Fruit fly (Drosophila melanogaster): ENCODE results near the gene CG17186.

CG17186 gene

DNA sequence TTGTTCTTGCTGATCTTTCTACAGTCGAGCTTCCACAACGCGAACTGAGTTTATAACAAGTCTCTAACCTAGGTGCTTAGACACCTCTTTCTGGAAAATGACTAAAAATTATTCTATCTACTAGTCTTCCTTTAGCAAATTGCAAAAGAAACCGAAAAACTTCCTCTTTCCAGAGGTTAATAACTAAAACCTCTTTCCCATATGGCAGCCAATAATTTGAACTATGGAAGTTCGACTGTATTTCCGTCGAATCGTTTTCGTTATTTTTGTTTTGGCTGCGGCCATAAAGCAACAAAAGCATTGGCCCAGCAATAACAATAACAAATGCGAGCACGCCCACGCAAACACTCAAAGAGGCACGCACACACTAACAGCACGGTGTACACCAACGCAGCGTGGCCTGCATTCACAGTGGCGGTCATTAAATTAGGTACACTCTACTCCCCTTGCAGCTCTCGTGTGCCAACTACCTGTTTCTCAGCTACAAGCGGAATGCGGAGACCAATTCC lies 3.2 kb upstream of the CG17186 start (continued):
- TF ChIP-seq CG4854 (GFP tag; optimal IDR thresholded peaks at IDR 0.05) (peak; percentile 22), her (GFP tag; optimal IDR thresholded peaks at IDR 0.05) (peak; percentile 8), CG16815 (GFP tag; optimal IDR thresholded peaks at IDR 0.05) (peak; percentile 10), pnt (GFP tag; optimal IDR thresholded peaks at IDR 0.05) (peak; percentile 1), dm (GFP tag; optimal IDR thresholded peaks at IDR 0.05) (peak; percentile 12), Dp (GFP tag; optimal IDR thresholded peaks at IDR 0.05) (no peak), bab2 (GFP tag; optimal IDR thresholded peaks at IDR 0.05) (peak; percentile 29), CG33213 (GFP tag; optimal IDR thresholded peaks at IDR 0.05) (no peak), wor (GFP tag; IDR thresholded peaks at IDR 0.05) (no peak), gcm (GFP tag; optimal IDR thresholded peaks at IDR 0.05) (peak; percentile 34), Nf-YC (tag; optimal IDR thresholded peaks at IDR 0.05) (peak; percentile 68), jing (GFP tag; optimal IDR thresholded peaks at IDR 0.05) (no peak), Lhr (GFP tag; optimal IDR thresholded peaks at IDR 0.05) (no peak), al (GFP tag; IDR thresholded peaks at IDR 0.05) (0 out of 2 replicates have a peak, but pooled peaks have one; percentile 23), mld (GFP tag; IDR thresholded peaks at IDR 0.05; ENCODE audit: partially characterized antibody) (no peak), tx (GFP tag; optimal IDR thresholded peaks at IDR 0.05) (peak; percentile 11), TFAM (GFP tag; optimal IDR thresholded peaks at IDR 0.05) (no peak), CG3407 (GFP tag; optimal IDR thresholded peaks at IDR 0.05) (peak; percentile 17), CG11398 (GFP tag; optimal IDR thresholded peaks at IDR 0.05) (no peak), Neu2 (GFP tag; optimal IDR thresholded peaks at IDR 0.05; ENCODE audit: borderline replicate concordance) (no peak), CG7745 (tag; optimal IDR thresholded peaks at IDR 0.05) (no peak), chn (GFP tag; optimal IDR thresholded peaks at IDR 0.05) (peak; percentile 9), GATAe (GFP tag; conservative IDR thresholded peaks at IDR 0.05) (0 out of 2 replicates have a peak, but pooled peaks have one; percentile 12), CG6175 (GFP tag; IDR thresholded peaks at IDR 0.05) (no peak), CG18619 (GFP tag; optimal IDR thresholded peaks at IDR 0.05) (peak; percentile 57), ash1 (GFP tag; optimal IDR thresholded peaks at IDR 0.05) (no peak), mirr (GFP tag; optimal IDR thresholded peaks at IDR 0.05) (peak; percentile 46), Usf (GFP tag; optimal IDR thresholded peaks at IDR 0.05) (no peak), ase (GFP tag; IDR thresholded peaks at IDR 0.05) (no peak), Dad (GFP tag; optimal IDR thresholded peaks at IDR 0.05) (peak; percentile 26), Rfx (GFP tag; IDR thresholded peaks at IDR 0.05) (peak; percentile 58), CG5245 (GFP tag; optimal IDR thresholded peaks at IDR 0.05) (no peak), CG2116 (GFP tag; optimal IDR thresholded peaks at IDR 0.05) (peak; percentile 5), nau (GFP tag; optimal IDR thresholded peaks at IDR 0.05) (no peak), CG32532 (GFP tag; IDR thresholded peaks at IDR 0.05) (peak; percentile 52; the same call in 1 of the 2 replicates), CG8944 (GFP tag; optimal IDR thresholded peaks at IDR 0.05) (peak; percentile 8), CG2875 (GFP tag; optimal IDR thresholded peaks at IDR 0.05) (peak; percentile 7), CG31224 (GFP tag; IDR thresholded peaks at IDR 0.05) (no peak)

DNA sequence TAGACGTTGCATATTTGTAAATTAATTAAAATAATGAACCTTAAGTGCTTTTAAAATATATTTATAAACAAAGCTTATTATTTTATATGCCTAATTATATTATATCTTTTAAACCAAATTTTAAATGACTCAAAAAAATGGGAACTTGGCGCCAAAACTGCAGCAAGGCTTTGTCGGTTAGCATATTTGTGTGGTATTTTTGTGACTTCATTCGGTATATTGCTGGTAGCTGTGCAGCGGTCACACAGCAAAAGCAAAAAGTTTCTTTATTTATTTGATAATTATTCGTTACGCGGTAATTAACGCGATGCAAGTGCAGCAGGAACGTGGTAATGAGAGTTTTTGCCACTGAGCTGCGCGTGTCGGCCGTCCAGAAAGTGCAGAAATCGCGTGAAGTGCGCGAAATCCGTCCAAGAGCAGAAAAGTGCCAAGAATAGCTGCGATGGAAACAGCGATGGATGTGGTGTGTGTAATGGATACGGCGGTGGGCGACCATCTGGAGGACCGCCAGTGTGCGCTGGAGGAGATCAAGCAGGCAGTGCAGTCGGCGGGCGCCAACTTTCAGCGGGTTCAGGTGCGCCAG lies 2.2 kb upstream of the CG17186 start, which contains the start of gene Ask1:
Gene Ask1 (plus strand): TSS at position 250 of the 583 bp plus-strand sequence.
- TF ChIP-seq al (GFP tag; IDR thresholded peaks at IDR 0.05) (no peak), nom (GFP tag; optimal IDR thresholded peaks at IDR 0.05) (no peak), CG17361 (GFP tag; IDR thresholded peaks at IDR 0.05) (no peak), knrl (GFP tag; IDR thresholded peaks at IDR 0.05; ENCODE audit: partially characterized antibody) (no peak), CG6689 (GFP tag; IDR thresholded peaks at IDR 0.05) (no peak), mld (GFP tag; IDR thresholded peaks at IDR 0.05; ENCODE audit: partially characterized antibody) (no peak), CG31224 (GFP tag; IDR thresholded peaks at IDR 0.05) (no peak), Ssrp (tag; optimal IDR thresholded peaks at IDR 0.05) (no peak), nerfin-1 (tag; optimal IDR thresholded peaks at IDR 0.05) (no peak), Antp (GFP tag; optimal IDR thresholded peaks at IDR 0.05) (no peak), B-H1 (GFP tag; IDR thresholded peaks at IDR 0.05) (no peak), phol (tag; optimal IDR thresholded peaks at IDR 0.05) (peak; percentile 31), Sox100B (GFP tag; optimal IDR thresholded peaks at IDR 0.05) (no peak), zen (tag; optimal IDR thresholded peaks at IDR 0.05) (peak; percentile 44), tx (GFP tag; optimal IDR thresholded peaks at IDR 0.05) (no peak), fu2 (GFP tag; optimal IDR thresholded peaks at IDR 0.05) (no peak), Mad (GFP tag; optimal IDR thresholded peaks at IDR 0.05) (no peak)

Measured in whole organism, embryonic.